Worm (Caenorhabditis elegans): ENCODE measurements around the gene lgc-37.

Gene lgc-37

ce11 chrIII:12784854-12785253 is at the start of gene lgc-37:
Gene lgc-37 (plus strand): TSS chrIII:12785154.
- TF ChIP-seq unc-62 (GFP tag; optimal IDR thresholded peaks at IDR 0.05), result no peak

- TF ChIP-seq unc-62 (GFP tag; optimal IDR thresholded peaks at IDR 0.05), result no peak
These were observed 46.0 kb upstream of the lgc-37 start for ce11 chrIII:12738935-12739334.

DNA sequence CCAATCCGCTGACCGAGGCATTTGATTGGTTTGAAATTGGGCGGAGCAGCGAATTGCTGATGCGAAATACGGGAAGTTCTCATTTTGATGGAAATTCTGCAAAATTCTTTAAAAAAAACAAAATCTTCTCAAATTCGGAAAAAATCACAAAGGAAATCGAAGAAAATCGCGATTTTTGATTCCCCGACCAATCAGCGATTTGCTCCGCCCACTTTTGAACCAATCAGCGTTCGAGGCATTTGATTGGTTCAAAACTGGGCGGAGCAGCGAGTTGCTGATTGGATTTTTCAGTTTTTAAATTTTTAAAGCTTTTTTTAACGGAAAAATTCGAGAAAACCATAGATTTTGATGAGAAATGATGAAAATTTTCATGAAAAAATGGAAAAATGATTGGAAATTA is 44.6 kb upstream of the lgc-37 start:
- TF ChIP-seq unc-62 (GFP tag; optimal IDR thresholded peaks at IDR 0.05), result no peak

- no peak for TF ChIP-seq unc-62 (GFP tag; optimal IDR thresholded peaks at IDR 0.05)
These were observed 41.4 kb upstream of the lgc-37 start for ce11 chrIII:12743515-12743914.

- TF ChIP-seq unc-62 (GFP tag; optimal IDR thresholded peaks at IDR 0.05), result no peak
These were observed 38.5 kb upstream of the lgc-37 start, which contains the start of gene Y111B2A.21 for ce11 chrIII:12746369-12746855. Gene Y111B2A.21 (plus strand): TSS chrIII:12746419.

DNA sequence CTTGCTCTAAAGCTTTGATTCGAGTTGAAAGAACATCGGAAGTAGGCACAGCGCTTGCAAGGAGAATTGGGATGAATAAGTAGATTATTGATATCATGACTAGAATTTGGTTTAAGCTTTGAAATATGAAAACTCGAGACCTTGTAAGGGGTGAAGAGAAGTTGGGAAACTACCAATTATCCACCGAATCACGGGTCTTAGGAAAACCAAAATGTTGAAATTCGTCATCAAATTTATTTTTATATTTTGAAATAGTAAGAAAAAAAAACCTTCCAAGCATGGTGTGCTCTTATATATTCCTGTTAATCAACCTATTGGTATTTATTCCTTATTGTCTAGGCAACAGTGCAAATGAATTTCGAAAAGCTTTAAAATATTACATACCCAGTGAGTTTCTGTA is 34.1 kb upstream of the lgc-37 start, which contains the start of the genes irld-60 and irld-20:
Gene irld-60, minus strand, starts transcription at position 101 of the 400 bp plus-strand sequence.
Gene irld-20, plus strand, starts transcription at position 279 of the 400 bp plus-strand sequence.
- no peak for TF ChIP-seq unc-62 (GFP tag; optimal IDR thresholded peaks at IDR 0.05)

- TF ChIP-seq unc-62 (GFP tag; optimal IDR thresholded peaks at IDR 0.05), result no peak
These were observed 29.9 kb upstream of the lgc-37 start, which contains the start of gene srw-10 for ce11 chrIII:12755048-12755447. Gene srw-10 (plus strand): TSS chrIII:12755348.

DNA sequence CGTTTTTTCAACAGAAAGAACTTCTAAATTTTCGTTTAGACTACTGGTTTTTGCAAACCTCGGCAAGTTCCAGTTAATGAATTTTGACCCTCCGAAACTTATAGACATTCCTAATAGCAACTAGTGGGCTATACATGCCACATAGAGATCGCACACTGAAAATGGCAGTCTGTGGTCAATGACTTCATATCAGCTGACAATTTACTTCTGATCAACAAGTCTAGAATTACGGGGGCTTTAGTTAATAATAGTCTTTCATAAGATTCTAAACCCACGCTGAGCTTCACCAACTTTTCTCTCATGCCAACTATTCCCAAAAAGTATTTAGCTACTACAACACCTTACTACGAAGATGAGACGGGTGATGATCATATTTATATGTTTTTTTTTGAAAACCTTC is 27.6 kb upstream of the lgc-37 start, which contains the start of gene srw-9:
Gene srw-9, plus strand, starts transcription at position 301 of the 400 bp plus-strand sequence.
- TF ChIP-seq unc-62 (GFP tag; optimal IDR thresholded peaks at IDR 0.05), result no peak

- no peak for TF ChIP-seq unc-62 (GFP tag; optimal IDR thresholded peaks at IDR 0.05)
These were observed 20.7 kb upstream of the lgc-37 start, which contains the start of the genes irld-19 and irld-61 for ce11 chrIII:12764241-12764640. Gene irld-19 (minus strand): TSS chrIII:12764341. Gene irld-61 (plus strand): TSS chrIII:12764553.

ce11 chrIII:12773753-12774152 is 11.2 kb upstream of the lgc-37 start:
- no peak for TF ChIP-seq unc-62 (GFP tag; optimal IDR thresholded peaks at IDR 0.05)

ce11 chrIII:12779676-12780337 is 5.1 kb upstream of the lgc-37 start, which contains the start of gene gab-1:
Gene gab-1 (minus strand): TSS chrIII:12779726.
- no peak for TF ChIP-seq unc-62 (GFP tag; optimal IDR thresholded peaks at IDR 0.05)

DNA sequence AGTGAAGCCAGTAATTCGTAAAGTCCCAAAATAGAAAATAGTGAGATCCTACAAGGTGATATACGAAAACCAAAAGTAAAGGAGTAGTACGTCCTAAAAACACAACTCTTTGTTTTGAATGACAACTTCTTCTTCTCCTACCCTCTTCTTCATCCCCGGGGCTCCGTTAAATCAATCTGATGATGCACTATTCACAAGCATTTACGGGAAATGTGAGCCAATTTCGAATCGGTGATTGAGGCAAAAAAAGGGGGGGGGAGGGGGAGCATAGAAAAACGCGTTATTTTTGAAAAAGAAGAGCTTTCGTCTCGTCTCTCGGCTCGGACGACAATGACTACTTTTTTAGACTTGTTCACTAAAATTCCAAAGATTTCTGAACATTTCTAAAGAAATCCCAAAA is 1.1 kb upstream of the lgc-37 start:
- no peak for TF ChIP-seq unc-62 (GFP tag; optimal IDR thresholded peaks at IDR 0.05)

DNA sequence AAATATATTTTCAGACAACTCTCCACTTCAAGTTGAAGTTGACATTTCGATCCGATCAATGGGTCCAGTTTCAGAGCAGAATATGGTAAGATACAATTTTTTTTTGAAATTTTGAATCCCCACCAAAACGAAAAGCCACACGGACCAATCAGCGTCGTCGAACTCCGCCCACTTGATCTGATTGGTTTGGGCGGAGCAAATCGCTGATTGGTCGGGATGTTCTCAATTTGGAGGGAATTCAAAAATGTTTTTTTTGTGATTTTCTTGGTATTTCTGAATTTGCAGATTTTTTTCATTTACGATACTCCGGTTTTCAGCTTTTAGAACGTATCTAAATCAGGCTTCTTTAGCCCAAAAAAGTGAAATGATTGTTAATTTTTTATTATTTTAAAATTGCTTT is 473 bp downstream of the lgc-37 start:
- TF ChIP-seq unc-62 (GFP tag; optimal IDR thresholded peaks at IDR 0.05), result no peak

DNA sequence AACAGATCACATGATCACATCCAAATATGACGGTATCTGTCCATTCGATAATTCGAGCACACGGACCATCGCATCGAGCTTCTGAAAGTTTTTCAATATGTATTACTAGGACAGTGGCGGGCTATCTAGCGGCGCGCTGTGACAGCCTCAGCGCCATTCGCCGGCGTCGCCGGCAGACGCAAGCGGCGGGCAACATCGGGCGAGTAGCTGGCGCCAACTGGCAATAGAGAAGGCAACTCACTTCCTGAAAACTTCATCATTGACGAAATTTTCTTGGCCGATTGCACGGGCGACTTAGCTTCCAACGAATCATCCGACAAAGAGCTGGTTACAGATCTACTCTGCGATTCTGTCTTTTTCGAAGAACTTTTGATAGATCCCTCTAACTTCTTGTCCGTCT is 3.3 kb downstream of the lgc-37 start:
- no peak for TF ChIP-seq unc-62 (GFP tag; optimal IDR thresholded peaks at IDR 0.05)

ce11 chrIII:12789420-12789819 is 4.5 kb downstream of the lgc-37 start, which contains the start of gene BE10.1:
Gene BE10.1 (minus strand): TSS chrIII:12789520.
- TF ChIP-seq unc-62 (GFP tag; optimal IDR thresholded peaks at IDR 0.05), result no peak

ce11 chrIII:12794200-12794599 is 9.2 kb downstream of the lgc-37 start:
- no peak for TF ChIP-seq unc-62 (GFP tag; optimal IDR thresholded peaks at IDR 0.05)

ce11 chrIII:12798469-12798868 is 13.5 kb downstream of the lgc-37 start, which contains the start of gene agmo-1:
Gene agmo-1 (minus strand): TSS chrIII:12798569.
- TF ChIP-seq unc-62 (GFP tag; optimal IDR thresholded peaks at IDR 0.05), result no peak
